Worm (Caenorhabditis elegans) whole organism, L1 larva: ENCODE results near the gene sru-6.

ENCODE experiments used
- C34B4.2 ChIP-seq: sonication (generic microtip); optimal IDR thresholded peaks from 2 replicates; lab custom pipeline; 2017; ENCODE audit warnings: mild to moderate bottlenecking, missing genetic modification characterization, missing compliant biosample characterization
- F16B12.6 ChIP-seq: fragments of 150-350 bp; optimal IDR thresholded peaks from 2 replicates; lab custom pipeline; 2014; ENCODE audit warnings: missing biosample characterization, missing genetic modification characterization
- ama-1 ChIP-seq: fragments of 150-350 bp; optimal IDR thresholded peaks from 2 replicates; lab custom pipeline; 2014
- blmp-1 ChIP-seq: fragments of 150-350 bp; optimal IDR thresholded peaks from 2 replicates; lab custom pipeline; 2014; ENCODE audit warnings: missing biosample characterization, missing genetic modification characterization
- ceh-63 ChIP-seq: fragments of 200-800 bp; sonication (Bioruptor generic); optimal IDR thresholded peaks from 2 replicates; lab custom pipeline; 2018; ENCODE audit warnings: mild to moderate bottlenecking, missing genetic modification characterization, missing compliant biosample characterization
- ceh-8 ChIP-seq: fragments of 200-800 bp; sonication (Bioruptor generic); optimal IDR thresholded peaks from 2 replicates; lab custom pipeline; 2018; ENCODE audit warnings: mild to moderate bottlenecking, missing genetic modification characterization, moderate library complexity, missing compliant biosample characterization
- ceh-88 ChIP-seq: fragments of 200-800 bp; sonication (Bioruptor generic); IDR thresholded peaks from 2 replicates; pipeline ENCODE4 v1.3.6; 2022; ENCODE audit warnings: missing genetic modification characterization, missing compliant biosample characterization
- ces-1 ChIP-seq: fragments of 150-350 bp; optimal IDR thresholded peaks from 2 replicates; lab custom pipeline; 2014; ENCODE audit warnings: missing biosample characterization, missing genetic modification reagents, missing genetic modification characterization
- dpl-1 ChIP-seq, 3 experiments: fragments of 150-350 bp in 2 of 3; sonication (generic microtip) in 1 of 3; optimal IDR thresholded peaks; 2 replicates each; lab custom pipeline; 2014 to 2017; ENCODE audit warnings: missing biosample characterization in 3 of 3, missing genetic modification characterization in 3 of 3, missing genetic modification reagents in 3 of 3
- efl-1 ChIP-seq, 4 experiments: fragments of 150-350 bp; optimal IDR thresholded peaks in 3 of 4; peaks in 1 of 4; 1 replicate in 1 of 4; 2 replicates in 3 of 4; lab custom pipeline; 2014; ENCODE audit warnings: missing biosample characterization in 2 of 4, missing genetic modification characterization in 2 of 4, missing genetic modification reagents in 2 of 4
- egl-27 ChIP-seq, 2 experiments: fragments of 150-350 bp in 1 of 2; sonication (generic microtip); optimal IDR thresholded peaks; 3 replicates each; lab custom pipeline; 2017 to 2018; ENCODE audit warnings: missing biosample characterization in 2 of 2, missing genetic modification characterization in 2 of 2, missing genetic modification reagents in 2 of 2
- elt-3 ChIP-seq, 6 experiments: fragments of 150-350 bp in 1 of 6; sonication (generic microtip); optimal IDR thresholded peaks; 2 replicates each; lab custom pipeline; 2017 to 2018; ENCODE audit warnings: missing biosample characterization in 6 of 6, missing genetic modification characterization in 6 of 6, inconsistent platforms in 1 of 6
- ets-5 ChIP-seq: fragments of 200-800 bp; sonication (Bioruptor generic); IDR thresholded peaks from 2 replicates; pipeline ENCODE4 v1.3.6; 2022; ENCODE audit warnings: missing genetic modification characterization, missing compliant biosample characterization
- fkh-10 ChIP-seq: sonication (generic microtip); optimal IDR thresholded peaks from 2 replicates; lab custom pipeline; 2017; ENCODE audit warnings: missing biosample characterization, missing genetic modification reagents, missing genetic modification characterization
- fos-1 ChIP-seq: fragments of 150-350 bp; optimal IDR thresholded peaks from 2 replicates; lab custom pipeline; 2014; ENCODE audit warnings: missing biosample characterization, missing genetic modification characterization
- grh-1 ChIP-seq: fragments of 200-800 bp; sonication (Bioruptor generic); IDR thresholded peaks from 2 replicates; pipeline ENCODE4 v1.3.6; 2022; ENCODE audit warnings: missing genetic modification reagents, missing genetic modification characterization, missing compliant biosample characterization
- hlh-17 ChIP-seq: fragments of 200-800 bp; sonication (Bioruptor generic); optimal IDR thresholded peaks from 2 replicates; lab custom pipeline; 2018; ENCODE audit warnings: missing genetic modification characterization, mild to moderate bottlenecking, missing compliant biosample characterization, moderate library complexity, borderline replicate concordance
- irx-1 ChIP-seq: sonication (generic microtip); optimal IDR thresholded peaks from 2 replicates; lab custom pipeline; 2016; ENCODE audit warnings: missing genetic modification characterization, missing compliant biosample characterization
- lin-14 ChIP-seq: fragments of 200-800 bp; sonication (Bioruptor generic); optimal IDR thresholded peaks from 2 replicates; lab custom pipeline; 2018; ENCODE audit warnings: mild to moderate bottlenecking, missing genetic modification characterization, moderate library complexity, missing compliant biosample characterization
- lin-15B ChIP-seq: fragments of 150-350 bp; sonication (generic microtip); optimal IDR thresholded peaks from 3 replicates; lab custom pipeline; 2014; ENCODE audit warnings: missing biosample characterization, missing genetic modification characterization
- lin-35 ChIP-seq, 2 experiments: fragments of 150-350 bp; optimal IDR thresholded peaks; 2 replicates each; lab custom pipeline; 2014; ENCODE audit warnings: missing biosample characterization in 2 of 2, missing genetic modification characterization in 2 of 2, missing genetic modification reagents in 2 of 2
- lsy-2 ChIP-seq, 2 experiments: fragments of 150-350 bp; optimal IDR thresholded peaks; 2 replicates each; lab custom pipeline; 2014; ENCODE audit warnings: missing biosample characterization in 2 of 2, missing genetic modification characterization in 2 of 2
- mdl-1 ChIP-seq, 2 experiments: fragments of 150-350 bp; optimal IDR thresholded peaks; 2 replicates each; lab custom pipeline; 2014 to 2017; ENCODE audit warnings: missing biosample characterization in 2 of 2, missing genetic modification characterization in 2 of 2, inconsistent platforms in 1 of 2
- nhr-12 ChIP-seq: sonication (generic microtip); optimal IDR thresholded peaks from 2 replicates; lab custom pipeline; 2017; ENCODE audit warnings: missing biosample characterization, missing genetic modification characterization
- nhr-19 ChIP-seq: fragments of 200-800 bp; sonication (Bioruptor generic); conservative IDR thresholded peaks from 2 replicates; pipeline ENCODE4 v1.3.6; 2022; ENCODE audit warnings: missing genetic modification characterization, missing compliant biosample characterization
- nhr-20 ChIP-seq: sonication (generic microtip); optimal IDR thresholded peaks from 2 replicates; lab custom pipeline; 2016; ENCODE audit warnings: mild to moderate bottlenecking, missing genetic modification characterization, missing compliant biosample characterization
- nhr-28 ChIP-seq: fragments of 150-350 bp; optimal IDR thresholded peaks from 2 replicates; lab custom pipeline; 2014; ENCODE audit warnings: missing biosample characterization, missing genetic modification characterization
- nhr-71 ChIP-seq: sonication (generic microtip); optimal IDR thresholded peaks from 2 replicates; lab custom pipeline; 2016; ENCODE audit warnings: mild to moderate bottlenecking, missing genetic modification characterization, moderate library complexity, missing compliant biosample characterization
- nhr-77 ChIP-seq: fragments of 150-350 bp; optimal IDR thresholded peaks from 2 replicates; lab custom pipeline; 2014; ENCODE audit warnings: missing biosample characterization, missing genetic modification characterization
- nhr-84 ChIP-seq: sonication (generic microtip); optimal IDR thresholded peaks from 2 replicates; lab custom pipeline; 2017; ENCODE audit warnings: missing biosample characterization, missing genetic modification characterization
- nhr-85 ChIP-seq: sonication (generic microtip); peaks from one replicate; lab custom pipeline; 2016; ENCODE audit warnings: missing genetic modification characterization, inconsistent platforms, missing compliant biosample characterization
- nhr-90 ChIP-seq: sonication (generic microtip); optimal IDR thresholded peaks from 2 replicates; lab custom pipeline; 2016; ENCODE audit warnings: mild to moderate bottlenecking, missing genetic modification characterization, missing compliant biosample characterization; ENCODE audit not compliant: poor library complexity
- pax-3 ChIP-seq: fragments of 200-800 bp; sonication (Bioruptor generic); optimal IDR thresholded peaks from 2 replicates; lab custom pipeline; 2018; ENCODE audit warnings: mild to moderate bottlenecking, missing genetic modification characterization, moderate library complexity, missing compliant biosample characterization
- rnt-1 ChIP-seq: sonication (generic microtip); optimal IDR thresholded peaks from 2 replicates; lab custom pipeline; 2016; ENCODE audit warnings: mild to moderate bottlenecking, missing genetic modification characterization, moderate library complexity, missing compliant biosample characterization
- skn-1 ChIP-seq: fragments of 150-350 bp; optimal IDR thresholded peaks from 2 replicates; lab custom pipeline; 2014; ENCODE audit warnings: missing biosample characterization, missing genetic modification characterization
- snpc-4 ChIP-seq: fragments of 150-350 bp; optimal IDR thresholded peaks from 2 replicates; lab custom pipeline; 2014; ENCODE audit warnings: missing biosample characterization, missing genetic modification characterization
- snu-23 ChIP-seq: sonication (generic microtip); optimal IDR thresholded peaks from 2 replicates; lab custom pipeline; 2016; ENCODE audit warnings: missing genetic modification characterization, missing compliant biosample characterization
- sox-4 ChIP-seq: sonication (generic microtip); optimal IDR thresholded peaks from 2 replicates; lab custom pipeline; 2016; ENCODE audit warnings: missing genetic modification characterization, missing compliant biosample characterization
- swsn-7 ChIP-seq: sonication (generic microtip); optimal IDR thresholded peaks from 2 replicates; lab custom pipeline; 2016; ENCODE audit warnings: missing genetic modification characterization, missing compliant biosample characterization
- tbx-2 ChIP-seq: sonication (generic microtip); optimal IDR thresholded peaks from 2 replicates; lab custom pipeline; 2016; ENCODE audit warnings: missing genetic modification characterization, missing compliant biosample characterization
- tlp-1 ChIP-seq: fragments of 150-350 bp; optimal IDR thresholded peaks from 2 replicates; lab custom pipeline; 2014; ENCODE audit warnings: missing biosample characterization, missing genetic modification characterization
- unc-130 ChIP-seq: fragments of 150-350 bp; optimal IDR thresholded peaks from 2 replicates; lab custom pipeline; 2017; ENCODE audit warnings: missing biosample characterization, missing genetic modification characterization, inconsistent platforms
- unc-30 ChIP-seq: sonication (generic microtip); optimal IDR thresholded peaks from 2 replicates; lab custom pipeline; 2017; ENCODE audit warnings: missing biosample characterization, missing genetic modification characterization
- unc-98 ChIP-seq: fragments of 200-800 bp; sonication (Bioruptor generic); IDR thresholded peaks from 2 replicates; pipeline ENCODE4 v1.3.6; 2022; ENCODE audit warnings: missing genetic modification characterization, missing compliant biosample characterization
- vab-15 ChIP-seq: sonication (generic microtip); optimal IDR thresholded peaks from 2 replicates; lab custom pipeline; 2017; ENCODE audit warnings: missing genotype, mild to moderate bottlenecking, missing genetic modification characterization, missing compliant biosample characterization
- xbp-1 ChIP-seq: sonication (generic microtip); optimal IDR thresholded peaks from 2 replicates; lab custom pipeline; 2016; ENCODE audit warnings: missing genetic modification characterization, missing compliant biosample characterization
- ztf-11 ChIP-seq, 2 experiments: sonication (generic microtip); optimal IDR thresholded peaks; 2 replicates each; lab custom pipeline; 2016 to 2017; ENCODE audit warnings: missing genetic modification characterization in 2 of 2, missing biosample characterization in 1 of 2, missing compliant biosample characterization in 1 of 2

Gene sru-6

ce11 chrIV:9534342-9534741, 43.9 kb downstream of the sru-6 start (continued):
- TF ChIP-seq ceh-88 (GFP tag; lab: Robert Waterston, UW) (peak; percentile 36; the same call in 1 of the 2 replicates), swsn-7 (tag; lab: Kevin White, UChicago) (peak; percentile 55), nhr-85 (tag; lab: Kevin White, UChicago) (peak; percentile 96), ceh-63 (GFP tag; lab: Kevin White, UChicago) (no peak), vab-15 (no peak), hlh-17 (GFP tag; lab: Kevin White, UChicago) (no peak), nhr-84 (tag; lab: Kevin White, UChicago) (no peak), unc-130 (peak; percentile 21), lsy-2 (tag; optimal IDR thresholded peaks at IDR 0.05; lab: Kevin White, UChicago) (peak; percentile 66 to 68), xbp-1 (tag; lab: Kevin White, UChicago) (peak; percentile 59), unc-30 (tag; lab: Kevin White, UChicago) (no peak), snpc-4 (tag; lab: Kevin White, UChicago) (peak; percentile 37), mdl-1 (tag; optimal IDR thresholded peaks at IDR 0.05; lab: Kevin White, UChicago) (peak in 1 of 2 experiments; percentile 71), tlp-1 (tag; lab: Kevin White, UChicago) (no peak), ama-1 (lab: Kevin White, UChicago) (no peak), fkh-10 (no peak), snu-23 (GFP tag; lab: Kevin White, UChicago) (peak; percentile 88), C34B4.2 (tag; lab: Kevin White, UChicago) (no peak), rnt-1 (peak; percentile 26), fos-1 (tag; lab: Kevin White, UChicago) (peak; percentile 23), nhr-20 (tag; lab: Kevin White, UChicago) (peak; percentile 90), sox-4 (tag; lab: Kevin White, UChicago) (no peak), tbx-2 (tag; lab: Kevin White, UChicago) (peak; percentile 41), grh-1 (GFP tag; lab: Robert Waterston, UW) (peak; percentile 63; the same call in 1 of the 2 replicates), nhr-28 (tag; lab: Kevin White, UChicago) (no peak), unc-98 (GFP tag; lab: Robert Waterston, UW) (no peak), nhr-90 (tag; lab: Kevin White, UChicago) (peak; percentile 86), ces-1 (GFP tag; lab: Kevin White, UChicago) (no peak)

DNA sequence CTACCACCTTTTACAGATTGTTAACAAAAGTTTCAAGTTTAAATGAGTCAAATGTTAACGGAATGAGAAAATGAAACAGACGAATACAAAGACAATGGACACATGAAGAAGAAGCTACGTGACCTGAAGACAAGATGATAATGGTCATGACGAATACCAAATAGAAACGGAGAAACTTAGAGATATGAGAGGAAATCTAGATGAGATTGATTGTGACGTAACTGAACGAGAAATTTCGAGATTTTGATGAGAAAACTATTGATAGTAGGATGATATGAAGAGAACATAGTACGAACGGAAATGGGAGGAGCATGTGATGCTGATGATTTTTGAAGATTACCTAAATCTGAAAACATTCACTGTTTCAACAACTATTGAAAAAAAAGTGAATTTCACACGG, 44.7 kb downstream of the sru-6 start:
- TF ChIP-seq nhr-85 (tag; lab: Kevin White, UChicago) (peak; percentile 76), hlh-17 (GFP tag; lab: Kevin White, UChicago) (no peak), pax-3 (tag; lab: Kevin White, UChicago) (no peak), nhr-20 (tag; lab: Kevin White, UChicago) (peak; percentile 63), lin-35 (GFP tag; optimal IDR thresholded peaks at IDR 0.05; lab: Kevin White, UChicago) (peak in 1 of 2 experiments; percentile 20), tbx-2 (tag; lab: Kevin White, UChicago) (peak; percentile 30), snu-23 (GFP tag; lab: Kevin White, UChicago) (peak; percentile 58), blmp-1 (peak; percentile 76), nhr-90 (tag; lab: Kevin White, UChicago) (peak; percentile 39), lin-14 (peak; percentile 47), elt-3 (tag; optimal IDR thresholded peaks at IDR 0.05; lab: Kevin White, UChicago) (peak in 5 of 6 experiments; percentile 46 to 81 (median 76)), rnt-1 (no peak), nhr-71 (tag; lab: Kevin White, UChicago) (peak; percentile 55), nhr-77 (tag; lab: Kevin White, UChicago) (no peak), nhr-19 (GFP tag; lab: Robert Waterston, UW) (peak; percentile 28)

- TF ChIP-seq irx-1 (tag; lab: Kevin White, UChicago) (no peak), blmp-1 (peak; percentile 22), ztf-11 (tag; optimal IDR thresholded peaks at IDR 0.05; lab: Kevin White, UChicago) (no peak), mdl-1 (tag; optimal IDR thresholded peaks at IDR 0.05; lab: Kevin White, UChicago) (no peak), ets-5 (GFP tag; lab: Robert Waterston, UW) (no peak), ceh-63 (GFP tag; lab: Kevin White, UChicago) (no peak), egl-27 (tag; optimal IDR thresholded peaks at IDR 0.05; lab: Kevin White, UChicago) (no peak), nhr-28 (tag; lab: Kevin White, UChicago) (no peak), swsn-7 (tag; lab: Kevin White, UChicago) (no peak), unc-30 (tag; lab: Kevin White, UChicago) (no peak), pax-3 (tag; lab: Kevin White, UChicago) (no peak), nhr-12 (tag; lab: Kevin White, UChicago) (no peak), lin-15B (no peak), unc-130 (no peak), efl-1 (optimal IDR thresholded peaks at IDR 0.05; lab: Kevin White, UChicago) (no peak), efl-1 (GFP tag; optimal IDR thresholded peaks at IDR 0.05 in 1 of 2; lab: Kevin White, UChicago) (no peak), xbp-1 (tag; lab: Kevin White, UChicago) (no peak), skn-1 (no peak), lin-14 (peak; percentile 19), ceh-8 (GFP tag; lab: Kevin White, UChicago) (no peak), dpl-1 (GFP tag; optimal IDR thresholded peaks at IDR 0.05; lab: Kevin White, UChicago) (no peak), snpc-4 (tag; lab: Kevin White, UChicago) (no peak), F16B12.6 (tag; lab: Kevin White, UChicago) (no peak)
These were observed 45.7 kb downstream of the sru-6 start for ce11 chrIV:9536124-9536523.
